Fruit fly (Drosophila melanogaster): Measurements from ENCODE around the gene ppk5.

ppk5 gene

dm6 chr3L:21554752-21555151 is 20.3 kb downstream of the ppk5 start, which contains the start of gene Wnk (continued):
- no peak for TF ChIP-seq Side (GFP tag; optimal IDR thresholded peaks at IDR 0.05)
- TF ChIP-seq Bteb2 (GFP tag; optimal IDR thresholded peaks at IDR 0.05): no peak
- no peak for TF ChIP-seq lab (GFP tag; optimal IDR thresholded peaks at IDR 0.05)
- TF ChIP-seq her (GFP tag; optimal IDR thresholded peaks at IDR 0.05): no peak
- TF ChIP-seq ham (GFP tag; IDR thresholded peaks at IDR 0.05): no peak
- peak; percentile 57 for TF ChIP-seq vnd (GFP tag; IDR thresholded peaks at IDR 0.05; ENCODE audit: partially characterized antibody)
- TF ChIP-seq CG7928 (GFP tag; optimal IDR thresholded peaks at IDR 0.05): no peak
- no peak for TF ChIP-seq gfzf (GFP tag; optimal IDR thresholded peaks at IDR 0.05)
- TF ChIP-seq fd96Cb (tag; optimal IDR thresholded peaks at IDR 0.05): no peak
- no peak for TF ChIP-seq sim (GFP tag; IDR thresholded peaks at IDR 0.05)
- TF ChIP-seq CG4404 (GFP tag; IDR thresholded peaks at IDR 0.05): no peak
- TF ChIP-seq CG4617 (GFP tag; optimal IDR thresholded peaks at IDR 0.05; ENCODE audit: borderline replicate concordance): peak; percentile 62
- peak; percentile 81 for TF ChIP-seq tna (GFP tag; IDR thresholded peaks at IDR 0.05; ENCODE audit: partially characterized antibody)
- TF ChIP-seq CG7786 (GFP tag; optimal IDR thresholded peaks at IDR 0.05): no peak
- TF ChIP-seq CG13894 (tag; optimal IDR thresholded peaks at IDR 0.05): no peak
- no peak for TF ChIP-seq Fer1 (GFP tag; optimal IDR thresholded peaks at IDR 0.05)
- TF ChIP-seq CG1529 (GFP tag; optimal IDR thresholded peaks at IDR 0.05): no peak
- TF ChIP-seq Fer2 (tag; optimal IDR thresholded peaks at IDR 0.05): no peak
- TF ChIP-seq CG16813 (GFP tag; IDR thresholded peaks at IDR 0.05; ENCODE audit: partially characterized antibody): peak; percentile 71
- TF ChIP-seq C15 (GFP tag; IDR thresholded peaks at IDR 0.05): no peak
- no peak for TF ChIP-seq ash1 (GFP tag; optimal IDR thresholded peaks at IDR 0.05)
- TF ChIP-seq CG4328 (GFP tag; optimal IDR thresholded peaks at IDR 0.05): no peak
- no peak for TF ChIP-seq CG33557 (GFP tag; optimal IDR thresholded peaks at IDR 0.05)
- no peak for TF ChIP-seq CG8765 (GFP tag; IDR thresholded peaks at IDR 0.05)
- TF ChIP-seq CG16815 (GFP tag; optimal IDR thresholded peaks at IDR 0.05): no peak
- TF ChIP-seq otp (GFP tag; IDR thresholded peaks at IDR 0.05): no peak
- TF ChIP-seq mam (GFP tag; optimal IDR thresholded peaks at IDR 0.05): no peak
- TF ChIP-seq prd (optimal IDR thresholded peaks at IDR 0.05): no peak
- no peak for TF ChIP-seq prd (GFP tag; IDR thresholded peaks at IDR 0.05)
- no peak for TF ChIP-seq stwl (tag; optimal IDR thresholded peaks at IDR 0.05)
- no peak for TF ChIP-seq CG14014 (GFP tag; IDR thresholded peaks at IDR 0.05)
- TF ChIP-seq CG34376 (GFP tag; optimal IDR thresholded peaks at IDR 0.05): no peak
- no peak for TF ChIP-seq CG11696 (GFP tag; IDR thresholded peaks at IDR 0.05)
- no peak for TF ChIP-seq TFAM (GFP tag; optimal IDR thresholded peaks at IDR 0.05)
- TF ChIP-seq lov (optimal IDR thresholded peaks at IDR 0.05): no peak
- no peak for TF ChIP-seq lov (GFP tag; IDR thresholded peaks at IDR 0.05)
- TF ChIP-seq eve (GFP tag; optimal IDR thresholded peaks at IDR 0.05): no peak
- TF ChIP-seq Six4 (GFP tag; optimal IDR thresholded peaks at IDR 0.05): no peak
- no peak for TF ChIP-seq CG4360 (GFP tag; IDR thresholded peaks at IDR 0.05)
- no peak for TF ChIP-seq Dfd (GFP tag; optimal IDR thresholded peaks at IDR 0.05)
- TF ChIP-seq Hmr (GFP tag; optimal IDR thresholded peaks at IDR 0.05): no peak
- TF ChIP-seq CG3838 (GFP tag; optimal IDR thresholded peaks at IDR 0.05): no peak
- TF ChIP-seq BEAF-32 (GFP tag; optimal IDR thresholded peaks at IDR 0.05): peak; percentile 80
- peak; percentile 83 for TF ChIP-seq pzg (GFP tag; optimal IDR thresholded peaks at IDR 0.05)
- TF ChIP-seq CG16779 (GFP tag; IDR thresholded peaks at IDR 0.05): no peak
- no peak for TF ChIP-seq CG4730 (GFP tag; IDR thresholded peaks at IDR 0.05)
- no peak for TF ChIP-seq Hand (GFP tag; optimal IDR thresholded peaks at IDR 0.05)
- TF ChIP-seq CG17359 (tag; optimal IDR thresholded peaks at IDR 0.05): no peak
- peak; percentile 81 for TF ChIP-seq unc-4 (GFP tag; IDR thresholded peaks at IDR 0.05; ENCODE audit: partially characterized antibody)
- no peak for TF ChIP-seq NC2α (GFP tag; optimal IDR thresholded peaks at IDR 0.05)
- peak in 1 of 2 experiments; percentile 100 for TF ChIP-seq Pdp1 (GFP tag; optimal IDR thresholded peaks at IDR 0.05)
- TF ChIP-seq rib (GFP tag; IDR thresholded peaks at IDR 0.05): no peak

All from whole organism, embryonic.